Fruit fly (Drosophila melanogaster): ENCODE measurements around the gene CG32264.

dm6 chr3L:3799766-3800165 is 6.5 kb downstream of the CG32264 start:
- no peak for TF ChIP-seq stc (GFP tag; IDR thresholded peaks at IDR 0.05)
- no peak for TF ChIP-seq ranshi (GFP tag; IDR thresholded peaks at IDR 0.05)
- no peak for TF ChIP-seq gce (GFP tag; IDR thresholded peaks at IDR 0.05)
- no peak for TF ChIP-seq PHDP (tag; optimal IDR thresholded peaks at IDR 0.05)
- TF ChIP-seq CG6272 (GFP tag; IDR thresholded peaks at IDR 0.05): no peak
- TF ChIP-seq org-1 (GFP tag; optimal IDR thresholded peaks at IDR 0.05): no peak
- TF ChIP-seq caup (GFP tag; optimal IDR thresholded peaks at IDR 0.05; ENCODE audit: severe bottlenecking): no peak
- TF ChIP-seq cg (GFP tag; optimal IDR thresholded peaks at IDR 0.05): no peak
- no peak for TF ChIP-seq psq (GFP tag; optimal IDR thresholded peaks at IDR 0.05)
- TF ChIP-seq jing (GFP tag; optimal IDR thresholded peaks at IDR 0.05): no peak
